Fruit fly (Drosophila melanogaster) whole organism, larva: ENCODE measurements around the gene Lcp65Aa.
"Not testable (repeated sequence)": the region's sequence is repeated elsewhere in the genome, so short reads cannot be mapped to it uniquely, and the experiment has no call there.

Experiments
- noc ChIP-seq: fragments of 200-800 bp; sonication (Bioruptor generic); optimal IDR thresholded peaks from 3 replicates; lab custom pipeline; 2019; ENCODE audit warnings: missing biosample characterization, mild to moderate bottlenecking, missing genetic modification characterization, moderate library complexity

Lcp65Aa gene

dm6 chr3L:6133546-6133945 lies 17.6 kb upstream of the Lcp65Aa start, which contains the start of gene Lcp65Ag2:
TSS of gene Lcp65Ag2 (minus strand) at chr3L:6133593.
- no peak for TF ChIP-seq noc (tag; lab: Kevin White, UChicago)

- no peak for TF ChIP-seq noc (tag; lab: Kevin White, UChicago)
Measured at dm6 chr3L:6135174-6135573, 15.9 kb upstream of the Lcp65Aa start, which contains the start of gene Lcp65Ag1. TSS of gene Lcp65Ag1 (minus strand) at chr3L:6135274.

- no peak for TF ChIP-seq noc (tag; lab: Kevin White, UChicago)
Measured at dm6 chr3L:6136691-6137090, 14.4 kb upstream of the Lcp65Aa start, which contains the start of gene Lcp65Af. TSS of gene Lcp65Af (minus strand) at chr3L:6136791.

DNA sequence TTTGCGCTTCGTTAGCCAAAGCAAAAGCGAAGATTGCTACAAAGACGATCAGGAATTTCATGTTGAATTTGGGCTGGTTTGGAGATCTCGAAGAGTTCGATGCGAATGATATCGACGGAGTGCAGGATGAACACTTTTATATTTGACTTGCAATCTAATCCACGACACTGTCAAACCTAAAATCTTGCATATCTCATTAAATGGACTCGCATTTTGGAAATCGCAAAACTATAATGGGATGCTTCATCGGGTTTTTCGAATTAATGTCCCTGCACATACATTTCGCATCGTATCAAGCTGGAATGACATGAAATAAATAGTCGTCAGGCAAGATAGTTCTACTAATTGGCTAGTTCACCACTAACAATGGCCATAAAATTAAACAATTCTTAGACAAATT lies 13.1 kb upstream of the Lcp65Aa start, which contains the start of gene Lcp65Ae:
Lcp65Ae (minus strand) TSS at position 101 of the 400 bp plus-strand sequence.
- no peak for TF ChIP-seq noc (tag; lab: Kevin White, UChicago)

DNA sequence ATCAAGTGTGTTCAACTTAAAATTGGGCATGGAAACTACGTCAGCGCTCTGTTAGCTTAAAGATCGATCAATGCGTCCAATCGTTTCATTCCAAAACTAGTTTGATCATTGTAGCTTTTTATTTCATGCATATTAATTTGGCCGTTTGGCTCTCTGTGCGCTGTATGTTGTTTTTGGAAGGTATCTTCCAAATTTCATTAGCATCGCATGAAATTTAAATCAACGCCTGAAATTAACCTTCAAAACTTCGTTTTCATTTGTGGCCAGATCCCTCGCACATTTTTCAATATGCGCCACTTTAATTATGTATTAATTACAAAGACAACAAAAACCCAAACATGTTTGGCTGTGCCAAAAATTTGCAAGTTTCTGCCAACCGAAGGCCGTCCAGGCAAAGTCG lies 12.5 kb upstream of the Lcp65Aa start:
- TF ChIP-seq noc (tag; lab: Kevin White, UChicago) = no peak

DNA sequence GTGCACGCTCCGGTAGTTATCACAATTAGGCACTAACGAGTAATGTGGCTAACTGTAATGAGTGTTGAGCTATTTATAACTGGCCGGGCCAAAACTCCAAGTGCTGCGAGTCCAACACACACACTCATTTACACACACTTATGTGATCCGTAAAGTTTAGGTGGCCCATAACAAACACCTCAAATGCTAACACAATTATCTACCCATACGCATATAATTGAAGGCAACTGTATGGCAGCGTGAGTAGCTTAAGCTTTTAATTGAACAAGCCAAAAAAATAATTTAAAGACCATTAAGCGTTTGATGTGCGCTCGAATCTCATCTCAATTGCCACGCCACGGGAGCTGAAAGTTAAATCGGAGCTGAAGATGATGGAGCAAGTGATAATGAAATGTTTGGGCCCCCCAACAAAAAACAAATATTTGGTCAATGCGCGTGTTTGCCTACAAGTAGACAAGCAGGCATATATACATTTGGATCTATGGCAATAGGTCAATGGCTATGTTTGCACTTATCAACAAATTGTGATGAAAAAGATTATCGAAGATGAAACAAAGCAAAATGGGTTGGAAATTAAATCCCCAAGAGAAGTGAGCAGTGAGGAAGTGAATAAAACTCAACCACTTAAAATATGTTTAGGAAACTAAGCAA lies 11.1 kb upstream of the Lcp65Aa start, which contains the start of gene Cpr65Av:
Cpr65Av (minus strand) TSS at position 51 of the 651 bp plus-strand sequence.
- no peak for TF ChIP-seq noc (tag; lab: Kevin White, UChicago)

DNA sequence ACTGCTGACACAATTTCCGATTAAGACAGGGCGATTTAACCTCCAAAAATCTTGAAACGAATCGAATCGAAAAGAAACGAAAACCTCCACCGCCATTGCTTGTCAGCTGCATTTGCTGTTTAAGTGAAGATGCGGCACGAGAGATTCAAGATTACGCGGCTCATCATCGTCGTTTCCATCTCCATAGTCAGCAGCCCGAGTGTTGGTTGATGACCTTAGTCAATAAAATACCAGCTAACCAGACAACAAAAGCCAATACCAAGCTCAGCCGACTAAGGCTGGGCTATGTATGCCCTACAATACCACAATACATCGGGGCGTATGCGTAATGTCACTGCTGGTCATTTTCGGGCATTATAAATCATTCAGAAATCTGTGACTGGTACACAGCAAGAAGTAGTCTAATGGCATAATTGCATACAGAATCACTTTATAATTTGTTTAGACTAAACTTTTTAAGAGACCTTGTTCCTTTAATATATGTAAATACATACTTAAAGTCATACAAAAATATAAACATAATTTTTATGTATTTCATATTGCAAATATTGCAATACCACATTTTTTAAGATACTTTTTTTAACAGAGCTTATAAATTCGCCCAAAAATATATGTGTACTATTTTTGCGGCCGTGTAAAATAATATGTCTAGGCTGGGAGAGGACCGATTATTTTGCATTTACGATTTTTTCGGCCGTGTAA lies 10.2 kb upstream of the Lcp65Aa start:
- TF ChIP-seq noc (tag; lab: Kevin White, UChicago) = no peak

dm6 chr3L:6141538-6141937 lies 9.6 kb upstream of the Lcp65Aa start:
- TF ChIP-seq noc (tag; lab: Kevin White, UChicago) = no peak

DNA sequence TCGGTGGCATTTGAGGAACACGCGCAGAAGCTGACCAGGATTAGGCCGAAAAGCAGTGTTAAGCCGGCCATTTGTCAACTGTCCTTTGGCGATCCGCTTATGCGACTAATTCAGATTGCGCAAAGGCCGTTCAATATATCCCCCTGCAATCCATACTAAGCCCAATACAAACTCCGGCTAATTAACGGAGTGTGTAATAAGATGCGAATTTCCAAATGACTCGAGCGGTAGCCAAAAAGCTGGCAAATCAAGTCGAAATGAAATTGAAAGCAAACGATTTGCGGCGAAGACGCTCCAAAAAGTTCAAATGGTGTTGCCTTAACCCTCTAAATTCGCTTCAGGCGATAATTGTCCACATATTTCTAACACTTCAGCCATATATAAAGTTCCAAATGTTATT lies 8.8 kb upstream of the Lcp65Aa start, which contains the start of gene Cpr65Aw:
Cpr65Aw (minus strand) TSS at position 101 of the 400 bp plus-strand sequence.
- no peak for TF ChIP-seq noc (tag; lab: Kevin White, UChicago)

- TF ChIP-seq noc (tag; lab: Kevin White, UChicago) = no peak
Measured at dm6 chr3L:6143188-6143755, 7.8 kb upstream of the Lcp65Aa start, which contains the start of gene Lcp65Ad. TSS of gene Lcp65Ad (plus strand) at chr3L:6143395.

- TF ChIP-seq noc (tag; lab: Kevin White, UChicago) = no peak
Measured at dm6 chr3L:6144769-6145220, 6.3 kb upstream of the Lcp65Aa start, which contains the start of gene Lcp65Ac. TSS of gene Lcp65Ac (plus strand) at chr3L:6144819.

DNA sequence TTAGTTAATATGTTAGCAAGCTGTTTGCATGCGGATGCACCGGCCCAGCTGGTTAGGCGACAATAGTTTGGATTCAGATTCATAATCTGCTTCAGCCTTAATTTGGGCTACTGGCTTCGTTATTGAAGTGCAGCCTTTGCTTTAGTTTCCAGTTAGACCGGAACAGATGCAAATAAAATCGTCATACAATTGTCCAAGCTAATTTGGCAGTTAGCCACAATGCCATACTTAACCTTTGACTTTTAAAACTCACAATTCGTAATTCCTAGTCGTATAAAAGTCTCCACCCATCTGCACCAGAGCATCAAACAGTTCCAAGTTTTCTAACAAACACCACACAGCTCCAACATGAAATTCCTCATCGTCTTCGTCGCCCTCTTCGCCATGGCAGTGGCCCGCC lies 4.7 kb upstream of the Lcp65Aa start, which contains the start of gene Lcp65Ab2:
Lcp65Ab2 (plus strand) TSS at position 301 of the 400 bp plus-strand sequence.
- TF ChIP-seq noc (tag; lab: Kevin White, UChicago) = not testable (repeated sequence)

DNA sequence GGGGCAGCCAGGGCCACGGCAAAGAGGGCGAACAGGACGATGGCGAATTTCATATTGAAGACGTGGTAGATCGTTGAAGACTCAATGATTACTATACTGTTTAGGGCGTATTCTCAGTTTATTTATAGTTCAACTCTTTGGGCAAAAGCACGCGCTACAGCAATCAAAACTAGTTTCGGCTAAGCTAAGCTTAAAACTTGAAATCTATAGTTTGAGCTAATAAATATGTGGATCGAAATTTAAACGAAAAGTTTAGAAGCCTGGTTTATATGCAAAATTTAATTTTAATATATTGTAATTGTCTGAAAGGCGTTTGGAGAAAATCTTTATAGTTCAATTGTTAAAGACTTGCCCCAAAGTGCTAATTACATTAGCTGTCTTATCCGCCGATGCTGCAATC lies 3.2 kb upstream of the Lcp65Aa start, which contains the start of gene Cpr65Ax1:
Cpr65Ax1 (minus strand) TSS at position 101 of the 400 bp plus-strand sequence.
- not testable (repeated sequence) for TF ChIP-seq noc (tag; lab: Kevin White, UChicago)

DNA sequence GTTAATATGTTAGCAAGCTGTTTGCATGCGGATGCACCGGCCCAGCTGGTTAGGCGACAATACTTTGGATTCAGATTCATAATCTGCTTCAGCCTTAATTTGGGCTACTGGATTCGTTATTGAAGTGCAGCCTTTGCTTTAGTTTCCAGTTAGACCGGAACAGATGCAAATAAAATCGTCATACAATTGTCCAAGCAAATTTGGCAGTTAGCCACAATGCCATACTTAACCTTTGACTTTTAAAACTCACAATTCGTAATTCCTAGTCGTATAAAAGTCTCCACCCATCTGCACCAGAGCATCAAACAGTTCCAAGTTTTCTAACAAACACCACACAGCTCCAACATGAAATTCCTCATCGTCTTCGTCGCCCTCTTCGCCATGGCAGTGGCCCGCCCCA lies 1.9 kb upstream of the Lcp65Aa start, which contains the start of gene Lcp65Ab1:
Lcp65Ab1 (plus strand) TSS at position 301 of the 400 bp plus-strand sequence.
- TF ChIP-seq noc (tag; lab: Kevin White, UChicago) = not testable (repeated sequence)

DNA sequence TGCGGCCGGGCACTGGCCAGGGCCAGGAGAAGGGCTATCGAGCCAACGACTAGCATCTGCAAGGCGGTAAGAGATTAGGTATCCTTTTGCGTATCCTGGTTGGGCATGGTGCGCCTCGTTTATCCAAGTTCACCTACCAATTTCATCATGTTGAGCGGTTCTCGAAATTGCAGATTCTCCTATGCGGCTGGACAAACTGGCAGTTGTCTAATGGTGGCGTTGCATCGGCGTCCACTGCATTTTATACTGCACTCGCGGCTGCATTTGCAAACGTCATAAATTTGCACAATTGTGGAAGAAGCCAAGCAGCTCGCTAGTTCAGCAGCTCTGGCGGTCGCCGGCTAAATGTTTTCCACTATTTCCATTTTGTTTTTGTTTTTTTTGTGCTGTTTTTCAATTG lies 1.4 kb downstream of the Lcp65Aa start, which contains the start of gene Acp65Aa:
Acp65Aa (minus strand) TSS at position 215 of the 400 bp plus-strand sequence.
- no peak for TF ChIP-seq noc (tag; lab: Kevin White, UChicago)
